Worm (Caenorhabditis elegans) whole organism, L1 larva: ENCODE data around the gene F56C4.4.

Source experiments
- C16A3.4 ChIP-seq: fragments of 150-350 bp; optimal IDR thresholded peaks from 2 replicates; lab custom pipeline; 2014; ENCODE audit warnings: missing biosample characterization, missing genetic modification characterization
- C34B4.2 ChIP-seq: sonication (generic microtip); optimal IDR thresholded peaks from 2 replicates; lab custom pipeline; 2017; ENCODE audit warnings: mild to moderate bottlenecking, missing genetic modification characterization, missing compliant biosample characterization
- Y116A8C.19 ChIP-seq: sonication (generic microtip); optimal IDR thresholded peaks from 2 replicates; lab custom pipeline; 2016; ENCODE audit warnings: missing compliant biosample characterization, missing genetic modification characterization, borderline replicate concordance
- aha-1 ChIP-seq: fragments of 150-350 bp; optimal IDR thresholded peaks from 2 replicates; lab custom pipeline; 2014; ENCODE audit warnings: missing biosample characterization, missing genetic modification characterization
- ama-1 ChIP-seq: fragments of 150-350 bp; optimal IDR thresholded peaks from 2 replicates; lab custom pipeline; 2014
- blmp-1 ChIP-seq: fragments of 150-350 bp; optimal IDR thresholded peaks from 2 replicates; lab custom pipeline; 2014; ENCODE audit warnings: missing biosample characterization, missing genetic modification characterization
- ceh-8 ChIP-seq: fragments of 200-800 bp; sonication (Bioruptor generic); optimal IDR thresholded peaks from 2 replicates; lab custom pipeline; 2018; ENCODE audit warnings: mild to moderate bottlenecking, missing genetic modification characterization, moderate library complexity, missing compliant biosample characterization
- ceh-82 ChIP-seq, 3 experiments: fragments of 150-350 bp in 1 of 3; sonication (generic microtip) in 2 of 3; optimal IDR thresholded peaks; 2 replicates each; lab custom pipeline; 2014 to 2017; ENCODE audit warnings: missing biosample characterization in 3 of 3, missing genetic modification characterization in 3 of 3
- ceh-90 ChIP-seq: sonication (generic microtip); optimal IDR thresholded peaks from 2 replicates; lab custom pipeline; 2016; ENCODE audit warnings: missing genetic modification characterization, missing compliant biosample characterization
- ces-1 ChIP-seq: fragments of 150-350 bp; optimal IDR thresholded peaks from 2 replicates; lab custom pipeline; 2014; ENCODE audit warnings: missing biosample characterization, missing genetic modification reagents, missing genetic modification characterization
- egl-27 ChIP-seq, 2 experiments: fragments of 150-350 bp in 1 of 2; sonication (generic microtip); optimal IDR thresholded peaks; 3 replicates each; lab custom pipeline; 2017 to 2018; ENCODE audit warnings: missing biosample characterization in 2 of 2, missing genetic modification characterization in 2 of 2, missing genetic modification reagents in 2 of 2
- elt-2 ChIP-seq: sonication (generic microtip); optimal IDR thresholded peaks from 2 replicates; lab custom pipeline; 2016; ENCODE audit warnings: missing genetic modification characterization, mild to moderate bottlenecking, inconsistent platforms, missing compliant biosample characterization, missing genetic modification reagents
- elt-3 ChIP-seq, 6 experiments: fragments of 150-350 bp in 1 of 6; sonication (generic microtip); optimal IDR thresholded peaks; 2 replicates each; lab custom pipeline; 2017 to 2018; ENCODE audit warnings: missing biosample characterization in 6 of 6, missing genetic modification characterization in 6 of 6, inconsistent platforms in 1 of 6
- ets-5 ChIP-seq: fragments of 200-800 bp; sonication (Bioruptor generic); IDR thresholded peaks from 2 replicates; pipeline ENCODE4 v1.3.6; 2022; ENCODE audit warnings: missing genetic modification characterization, missing compliant biosample characterization
- fkh-8 ChIP-seq: sonication (generic microtip); optimal IDR thresholded peaks from 2 replicates; lab custom pipeline; 2016; ENCODE audit warnings: mild to moderate bottlenecking, missing genetic modification characterization, missing compliant biosample characterization
- grh-1 ChIP-seq: fragments of 200-800 bp; sonication (Bioruptor generic); IDR thresholded peaks from 2 replicates; pipeline ENCODE4 v1.3.6; 2022; ENCODE audit warnings: missing genetic modification reagents, missing genetic modification characterization, missing compliant biosample characterization
- hlh-17 ChIP-seq: fragments of 200-800 bp; sonication (Bioruptor generic); optimal IDR thresholded peaks from 2 replicates; lab custom pipeline; 2018; ENCODE audit warnings: missing genetic modification characterization, mild to moderate bottlenecking, missing compliant biosample characterization, moderate library complexity, borderline replicate concordance
- hlh-4 ChIP-seq: sonication (generic microtip); optimal IDR thresholded peaks from 2 replicates; lab custom pipeline; 2016; ENCODE audit warnings: mild to moderate bottlenecking, missing genetic modification characterization, missing compliant biosample characterization
- hpl-2 ChIP-seq: fragments of 150-350 bp; optimal IDR thresholded peaks from 2 replicates; lab custom pipeline; 2014; ENCODE audit warnings: missing biosample characterization, missing genetic modification reagents, missing genetic modification characterization
- irx-1 ChIP-seq: sonication (generic microtip); optimal IDR thresholded peaks from 2 replicates; lab custom pipeline; 2016; ENCODE audit warnings: missing genetic modification characterization, missing compliant biosample characterization
- jun-1 ChIP-seq: fragments of 150-350 bp; optimal IDR thresholded peaks from 2 replicates; lab custom pipeline; 2014; ENCODE audit warnings: missing biosample characterization, missing genetic modification reagents, missing genetic modification characterization
- lin-13 ChIP-seq: fragments of 150-350 bp; optimal IDR thresholded peaks from 2 replicates; lab custom pipeline; 2014; ENCODE audit warnings: missing biosample characterization, missing genetic modification reagents, missing genetic modification characterization
- lin-14 ChIP-seq: fragments of 200-800 bp; sonication (Bioruptor generic); optimal IDR thresholded peaks from 2 replicates; lab custom pipeline; 2018; ENCODE audit warnings: mild to moderate bottlenecking, missing genetic modification characterization, moderate library complexity, missing compliant biosample characterization
- lsy-2 ChIP-seq, 2 experiments: fragments of 150-350 bp; optimal IDR thresholded peaks; 2 replicates each; lab custom pipeline; 2014; ENCODE audit warnings: missing biosample characterization in 2 of 2, missing genetic modification characterization in 2 of 2
- mab-9 ChIP-seq: fragments of 200-800 bp; sonication (Bioruptor generic); IDR thresholded peaks from 2 replicates; pipeline ENCODE4 v1.3.6; 2022; ENCODE audit warnings: missing genetic modification reagents, missing genetic modification characterization, missing compliant biosample characterization
- mep-1 ChIP-seq: fragments of 150-350 bp; optimal IDR thresholded peaks from 2 replicates; lab custom pipeline; 2014; ENCODE audit warnings: missing biosample characterization, missing genetic modification characterization
- nhr-12 ChIP-seq: sonication (generic microtip); optimal IDR thresholded peaks from 2 replicates; lab custom pipeline; 2017; ENCODE audit warnings: missing biosample characterization, missing genetic modification characterization
- nhr-19 ChIP-seq: fragments of 200-800 bp; sonication (Bioruptor generic); conservative IDR thresholded peaks from 2 replicates; pipeline ENCODE4 v1.3.6; 2022; ENCODE audit warnings: missing genetic modification characterization, missing compliant biosample characterization
- nhr-47 ChIP-seq: sonication (generic microtip); optimal IDR thresholded peaks from 2 replicates; lab custom pipeline; 2016; ENCODE audit warnings: mild to moderate bottlenecking, missing genetic modification characterization, moderate library complexity, missing compliant biosample characterization
- nhr-71 ChIP-seq: sonication (generic microtip); optimal IDR thresholded peaks from 2 replicates; lab custom pipeline; 2016; ENCODE audit warnings: mild to moderate bottlenecking, missing genetic modification characterization, moderate library complexity, missing compliant biosample characterization
- nhr-76 ChIP-seq: sonication (generic microtip); optimal IDR thresholded peaks from 2 replicates; lab custom pipeline; 2017; ENCODE audit warnings: missing biosample characterization, missing genetic modification characterization
- nhr-90 ChIP-seq: sonication (generic microtip); optimal IDR thresholded peaks from 2 replicates; lab custom pipeline; 2016; ENCODE audit warnings: mild to moderate bottlenecking, missing genetic modification characterization, missing compliant biosample characterization; ENCODE audit not compliant: poor library complexity
- pag-3 ChIP-seq: sonication (generic microtip); optimal IDR thresholded peaks from 2 replicates; lab custom pipeline; 2017; ENCODE audit warnings: missing genetic modification characterization, mild to moderate bottlenecking, missing compliant biosample characterization, antibody characterized with exemption, borderline replicate concordance; ENCODE audit not compliant: insufficient read depth
- rnt-1 ChIP-seq: sonication (generic microtip); optimal IDR thresholded peaks from 2 replicates; lab custom pipeline; 2016; ENCODE audit warnings: mild to moderate bottlenecking, missing genetic modification characterization, moderate library complexity, missing compliant biosample characterization
- snu-23 ChIP-seq: sonication (generic microtip); optimal IDR thresholded peaks from 2 replicates; lab custom pipeline; 2016; ENCODE audit warnings: missing genetic modification characterization, missing compliant biosample characterization
- sup-37 ChIP-seq: fragments of 200-800 bp; sonication (Bioruptor generic); optimal IDR thresholded peaks from 2 replicates; lab custom pipeline; 2018; ENCODE audit warnings: mild to moderate bottlenecking, missing genetic modification characterization, missing compliant biosample characterization
- unc-130 ChIP-seq: fragments of 150-350 bp; optimal IDR thresholded peaks from 2 replicates; lab custom pipeline; 2017; ENCODE audit warnings: missing biosample characterization, missing genetic modification characterization, inconsistent platforms
- unc-30 ChIP-seq: sonication (generic microtip); optimal IDR thresholded peaks from 2 replicates; lab custom pipeline; 2017; ENCODE audit warnings: missing biosample characterization, missing genetic modification characterization
- unc-62 ChIP-seq: fragments of 150-350 bp; optimal IDR thresholded peaks from 2 replicates; lab custom pipeline; 2014; ENCODE audit warnings: missing biosample characterization, missing genetic modification reagents, missing genetic modification characterization
- unc-86 ChIP-seq: sonication (generic microtip); optimal IDR thresholded peaks from 2 replicates; lab custom pipeline; 2016; ENCODE audit warnings: missing genetic modification characterization, missing compliant biosample characterization
- unc-98 ChIP-seq: fragments of 200-800 bp; sonication (Bioruptor generic); IDR thresholded peaks from 2 replicates; pipeline ENCODE4 v1.3.6; 2022; ENCODE audit warnings: missing genetic modification characterization, missing compliant biosample characterization
- vab-15 ChIP-seq: sonication (generic microtip); optimal IDR thresholded peaks from 2 replicates; lab custom pipeline; 2017; ENCODE audit warnings: missing genotype, mild to moderate bottlenecking, missing genetic modification characterization, missing compliant biosample characterization
- xbp-1 ChIP-seq: sonication (generic microtip); optimal IDR thresholded peaks from 2 replicates; lab custom pipeline; 2016; ENCODE audit warnings: missing genetic modification characterization, missing compliant biosample characterization
- zip-4 ChIP-seq: fragments of 200-800 bp; sonication (Bioruptor generic); optimal IDR thresholded peaks from 2 replicates; lab custom pipeline; 2018; ENCODE audit warnings: mild to moderate bottlenecking, missing genetic modification characterization, moderate library complexity, missing compliant biosample characterization

The F56C4.4 gene

DNA sequence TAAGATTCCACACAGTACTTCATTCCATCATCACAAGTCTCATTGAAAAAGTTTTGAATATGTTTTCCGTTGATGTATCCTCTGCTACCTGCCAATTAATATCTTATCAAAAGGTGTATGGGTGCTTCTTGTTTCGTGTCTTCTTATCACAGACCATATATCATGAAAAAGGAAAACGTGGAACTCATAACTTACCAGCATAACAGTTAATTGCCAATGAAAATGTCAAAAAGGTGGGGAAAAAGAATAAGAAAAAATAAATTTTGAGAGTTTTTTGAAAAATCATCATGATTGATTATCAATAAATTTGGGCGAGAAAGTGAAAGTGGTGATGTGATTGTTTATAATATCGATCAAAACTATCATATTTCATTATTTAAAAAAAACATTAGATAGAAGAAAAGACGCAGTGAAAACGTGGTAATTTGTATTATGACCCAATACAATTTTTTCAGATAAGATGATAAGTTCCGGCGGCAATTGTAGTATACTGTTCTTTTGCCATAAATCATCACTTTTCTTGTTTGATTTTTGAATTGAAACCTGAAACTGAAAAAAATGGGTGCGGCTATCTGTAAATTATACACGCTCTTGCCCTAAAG lies at the start of gene F56C4.4:
Gene F56C4.4 (minus strand): TSS at position 315 of the 602 bp plus-strand sequence.
- no peak for TF ChIP-seq lin-13
- peak; percentile 31 for TF ChIP-seq blmp-1
- no peak for TF ChIP-seq nhr-90
- TF ChIP-seq lin-14 = peak; percentile 2
- no peak for TF ChIP-seq ces-1
- TF ChIP-seq xbp-1 (tag; lab: Kevin White, UChicago) = no peak
- peak; percentile 63 for TF ChIP-seq elt-2 (tag; lab: Kevin White, UChicago)

DNA sequence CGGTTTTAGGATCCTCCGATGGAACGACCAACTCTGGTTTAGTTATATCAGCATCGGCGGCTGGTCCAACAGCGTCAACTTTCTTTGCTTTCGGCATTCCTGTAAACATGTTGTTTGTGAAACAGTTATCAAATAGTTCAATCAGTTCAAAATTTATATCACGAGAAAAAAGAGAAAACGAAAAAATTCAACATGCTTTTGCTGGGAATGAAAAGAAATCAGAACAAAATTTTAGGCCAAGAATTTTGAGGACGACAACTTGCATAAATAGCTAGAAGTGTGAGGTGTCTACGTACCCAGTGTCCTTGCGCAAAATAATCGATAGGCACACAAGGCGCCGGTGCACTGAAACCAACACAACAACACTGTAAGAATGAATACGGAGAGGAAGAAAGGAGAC lies 49.3 kb upstream of the F56C4.4 start, which contains the start of gene K08C7.4:
Gene K08C7.4 (minus strand): TSS at position 101 of the 400 bp plus-strand sequence.
- no peak for TF ChIP-seq aha-1 (tag; lab: Kevin White, UChicago)
- no peak for TF ChIP-seq elt-3 (tag; optimal IDR thresholded peaks at IDR 0.05; lab: Kevin White, UChicago)
- no peak for TF ChIP-seq grh-1 (GFP tag; lab: Robert Waterston, UW)
- no peak for TF ChIP-seq blmp-1
- no peak for TF ChIP-seq nhr-71 (tag; lab: Kevin White, UChicago)
- TF ChIP-seq nhr-47 (tag; lab: Kevin White, UChicago) = no peak
- no peak for TF ChIP-seq unc-130 (tag; lab: Kevin White, UChicago)
- no peak for TF ChIP-seq unc-30 (tag; lab: Kevin White, UChicago)
- no peak for TF ChIP-seq hlh-17
- no peak for TF ChIP-seq lin-14
- no peak for TF ChIP-seq unc-86 (tag; lab: Kevin White, UChicago)
- TF ChIP-seq ets-5 (GFP tag; lab: Robert Waterston, UW) = no peak
- no peak for TF ChIP-seq nhr-76 (tag; lab: Kevin White, UChicago)
- TF ChIP-seq Y116A8C.19 (tag; lab: Kevin White, UChicago) = no peak

DNA sequence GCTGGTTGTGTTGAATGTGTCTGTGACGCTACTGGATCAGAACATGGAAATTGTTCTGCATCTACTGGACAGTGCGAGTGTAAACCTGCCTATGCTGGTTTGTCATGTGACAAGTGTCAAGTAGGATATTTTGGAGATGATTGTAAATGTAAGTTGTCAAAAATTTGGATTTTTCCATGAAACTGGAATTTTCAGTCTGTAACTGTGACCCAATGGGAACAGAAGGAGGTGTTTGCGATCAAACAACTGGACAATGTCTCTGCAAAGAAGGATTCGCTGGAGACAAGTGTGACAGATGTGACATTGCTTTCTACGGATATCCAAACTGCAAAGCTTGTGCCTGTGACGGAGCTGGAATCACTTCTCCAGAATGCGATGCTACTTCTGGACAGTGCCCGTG lies 37.5 kb upstream of the F56C4.4 start:
- TF ChIP-seq nhr-76 (tag; lab: Kevin White, UChicago) = no peak
- TF ChIP-seq ceh-90 (tag; lab: Kevin White, UChicago) = no peak
- no peak for TF ChIP-seq lsy-2 (tag; optimal IDR thresholded peaks at IDR 0.05; lab: Kevin White, UChicago)
- TF ChIP-seq snu-23 (GFP tag; lab: Kevin White, UChicago) = no peak
- TF ChIP-seq aha-1 (tag; lab: Kevin White, UChicago) = no peak
- no peak for TF ChIP-seq unc-62
- no peak for TF ChIP-seq irx-1 (tag; lab: Kevin White, UChicago)
- TF ChIP-seq jun-1 (tag; lab: Kevin White, UChicago) = no peak
- TF ChIP-seq, all 84 proteins: peak for 0

DNA sequence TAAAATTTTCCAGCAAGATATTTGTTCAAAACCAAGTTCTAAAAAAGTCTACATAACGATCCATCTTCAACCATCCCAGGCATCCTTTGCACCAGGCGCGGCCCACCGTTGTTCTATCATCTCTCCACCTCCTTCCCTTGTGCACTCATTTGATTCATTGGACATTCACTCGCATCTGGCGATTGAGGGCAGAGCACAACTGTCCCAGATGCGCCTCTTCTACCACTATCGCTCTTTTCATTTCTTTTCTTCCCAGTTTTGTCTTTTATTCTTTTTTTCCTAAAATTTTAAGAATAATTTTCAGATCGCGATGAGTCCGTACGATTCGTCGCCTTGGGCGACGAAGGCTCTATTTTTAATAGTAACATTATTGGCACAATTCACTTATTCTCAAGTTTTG lies 35.5 kb upstream of the F56C4.4 start, which contains the start of gene epi-1:
Gene epi-1 (plus strand): TSS at position 301 of the 400 bp plus-strand sequence.
- TF ChIP-seq rnt-1 (tag; lab: Kevin White, UChicago) (peak; percentile 11), pag-3 (tag; lab: Kevin White, UChicago) (no peak), zip-4 (GFP tag; lab: Kevin White, UChicago) (no peak)

DNA sequence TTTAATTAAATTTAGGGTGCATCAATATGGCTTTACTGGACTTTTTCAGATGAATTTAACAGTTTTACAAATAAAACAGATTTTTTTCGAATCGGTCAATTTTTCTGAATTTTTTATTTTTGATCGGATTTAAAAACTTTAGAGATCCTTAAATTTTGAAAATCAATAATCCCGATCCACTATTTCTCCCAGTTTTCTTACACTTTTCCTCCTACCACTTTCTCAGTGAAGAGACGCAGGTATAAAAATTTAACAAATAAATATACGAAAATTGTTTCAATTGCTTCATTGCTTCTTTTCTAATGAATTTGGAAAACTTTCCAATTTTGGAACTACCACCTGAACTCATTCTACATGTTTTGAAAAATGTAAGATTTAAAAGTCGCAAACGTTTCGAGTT lies 33.1 kb upstream of the F56C4.4 start, which contains the start of gene K08C7.7:
Gene K08C7.7 (plus strand): TSS at position 301 of the 400 bp plus-strand sequence.
- TF ChIP-seq unc-98 (GFP tag; lab: Robert Waterston, UW) (no peak), lsy-2 (tag; optimal IDR thresholded peaks at IDR 0.05; lab: Kevin White, UChicago) (no peak), C16A3.4 (tag; lab: Kevin White, UChicago) (no peak), snu-23 (GFP tag; lab: Kevin White, UChicago) (no peak), ces-1 (no peak), ceh-82 (tag; optimal IDR thresholded peaks at IDR 0.05; lab: Kevin White, UChicago) (no peak), ceh-8 (GFP tag; lab: Kevin White, UChicago) (no peak), mab-9 (GFP tag; lab: Robert Waterston, UW) (no peak), egl-27 (tag; optimal IDR thresholded peaks at IDR 0.05; lab: Kevin White, UChicago) (no peak), ama-1 (no peak), hlh-4 (no peak), C34B4.2 (tag; lab: Kevin White, UChicago) (no peak), sup-37 (GFP tag; lab: Kevin White, UChicago) (no peak), unc-86 (tag; lab: Kevin White, UChicago) (no peak), nhr-19 (GFP tag; lab: Robert Waterston, UW) (no peak), mep-1 (tag; lab: Kevin White, UChicago) (no peak), nhr-12 (tag; lab: Kevin White, UChicago) (no peak), vab-15 (tag; lab: Kevin White, UChicago) (no peak), hpl-2 (GFP tag; lab: Kevin White, UChicago) (no peak), fkh-8 (no peak)
